Fruit fly (Drosophila melanogaster) whole organism, larva: ENCODE measurements around the gene Uch-L5.

Experiments used
- noc ChIP-seq: fragments of 200-800 bp; sonication (Bioruptor generic); optimal IDR thresholded peaks from 3 replicates; lab custom pipeline; 2019; ENCODE audit warnings: missing biosample characterization, mild to moderate bottlenecking, missing genetic modification characterization, moderate library complexity

The Uch-L5 gene

DNA sequence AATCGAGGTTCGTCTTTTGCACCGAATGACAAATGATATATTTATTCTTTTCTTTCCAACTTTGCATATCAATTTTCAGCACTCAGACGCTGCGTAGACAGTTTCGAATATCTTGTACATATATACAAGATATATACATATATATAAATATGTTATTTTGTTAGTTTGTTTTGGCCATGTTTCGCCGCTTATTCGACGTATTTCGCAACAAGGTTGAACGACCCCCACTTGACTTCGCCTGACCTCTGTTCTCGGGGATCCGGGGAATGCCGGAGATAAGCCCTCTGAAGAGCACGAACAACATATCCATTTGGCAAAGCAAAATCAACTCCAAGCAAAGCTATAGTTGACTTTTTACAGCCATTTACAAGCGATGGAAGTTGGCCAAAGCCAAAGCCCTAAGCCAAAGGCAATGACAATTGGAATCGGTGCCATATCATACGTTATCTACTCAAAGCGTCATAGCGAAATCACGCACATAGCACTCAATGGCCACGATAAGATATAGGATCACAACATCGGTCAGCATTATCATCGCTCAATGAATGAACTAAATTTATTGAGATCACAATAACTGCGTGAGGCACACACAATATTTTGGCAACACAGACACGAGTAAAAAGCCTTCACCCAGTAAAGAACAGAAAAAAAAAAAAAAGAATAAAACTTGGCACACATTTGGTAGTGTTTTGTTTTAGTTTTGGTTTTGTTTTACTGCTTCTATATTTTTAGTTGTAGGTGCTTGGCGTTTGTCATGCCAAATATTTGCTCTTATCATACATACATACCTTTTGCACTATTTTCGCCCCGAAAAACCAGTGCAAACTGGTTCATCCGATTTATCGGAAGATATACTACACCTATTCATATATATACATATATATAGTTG, 23.4 kb upstream of the Uch-L5 start:
- TF ChIP-seq noc: peak; percentile 51

DNA sequence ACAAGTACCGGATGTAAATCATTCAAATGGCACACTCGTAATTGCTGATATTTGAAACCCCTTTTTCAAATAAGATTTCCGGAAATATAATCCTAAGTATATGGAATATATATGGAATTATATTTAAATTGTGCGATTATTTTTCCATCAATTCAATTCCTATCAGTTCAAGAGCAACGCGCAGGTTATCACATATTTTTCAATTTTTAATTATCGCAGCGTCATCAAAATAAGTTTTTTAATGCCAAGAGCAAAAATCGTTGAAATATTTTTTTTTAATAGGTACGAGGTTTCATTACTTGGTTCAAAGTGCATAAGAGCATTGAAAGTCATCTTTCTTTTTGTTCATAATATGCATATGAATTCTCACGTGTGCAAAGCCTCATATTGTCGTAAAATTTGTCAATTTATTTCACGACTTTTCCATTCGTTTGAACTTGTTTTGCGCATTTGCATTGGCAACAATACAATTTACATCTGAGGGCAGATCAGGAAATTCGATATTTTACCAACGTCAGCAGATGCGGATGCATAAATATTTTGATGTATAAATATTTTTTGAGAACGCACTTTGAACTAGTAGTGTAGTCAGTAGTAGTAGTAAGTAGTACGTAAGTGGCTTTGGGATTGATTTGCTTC, 21.3 kb upstream of the Uch-L5 start:
- peak; percentile 7 for TF ChIP-seq noc

DNA sequence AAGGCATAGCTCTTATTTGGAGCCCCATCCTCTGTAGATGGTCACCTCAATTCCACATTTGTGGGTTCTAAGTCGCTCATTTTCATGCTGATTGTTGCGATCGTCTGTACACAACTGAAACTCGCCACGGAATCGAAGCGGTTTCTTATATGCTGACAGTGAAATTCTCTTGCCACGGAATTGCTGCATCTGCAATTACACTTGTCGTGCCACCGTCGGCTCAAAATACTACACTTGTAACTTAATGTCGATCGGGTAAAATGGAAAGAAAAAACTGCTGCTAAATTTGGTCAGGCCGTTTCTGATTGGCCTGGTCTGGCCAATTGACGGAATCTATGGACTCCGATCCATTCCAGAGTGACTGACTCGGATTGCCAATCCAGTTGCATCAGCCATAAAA, 20.5 kb upstream of the Uch-L5 start:
- no peak for TF ChIP-seq noc

DNA sequence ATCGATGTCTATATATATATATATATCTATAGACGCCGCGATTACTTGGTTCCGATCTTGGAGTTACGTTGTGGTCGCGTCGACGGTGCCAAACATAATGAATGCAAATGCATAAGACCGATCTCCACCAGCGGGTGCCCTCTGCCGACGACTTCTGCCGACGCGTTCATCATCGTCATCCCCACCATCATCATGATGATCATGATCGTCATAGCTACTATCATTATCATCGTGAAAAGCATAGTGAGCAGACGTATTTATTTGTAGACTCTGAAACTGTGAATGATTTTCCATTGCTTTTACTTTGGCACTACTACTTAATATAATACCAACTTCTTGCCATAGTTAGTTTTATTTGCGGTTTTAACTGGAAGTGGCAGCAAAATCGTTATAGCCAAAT, 15.3 kb upstream of the Uch-L5 start, which contains the start of gene CG32037:
Gene CG32037 (minus strand): TSS at position 101 of the 400 bp plus-strand sequence.
- no peak for TF ChIP-seq noc

DNA sequence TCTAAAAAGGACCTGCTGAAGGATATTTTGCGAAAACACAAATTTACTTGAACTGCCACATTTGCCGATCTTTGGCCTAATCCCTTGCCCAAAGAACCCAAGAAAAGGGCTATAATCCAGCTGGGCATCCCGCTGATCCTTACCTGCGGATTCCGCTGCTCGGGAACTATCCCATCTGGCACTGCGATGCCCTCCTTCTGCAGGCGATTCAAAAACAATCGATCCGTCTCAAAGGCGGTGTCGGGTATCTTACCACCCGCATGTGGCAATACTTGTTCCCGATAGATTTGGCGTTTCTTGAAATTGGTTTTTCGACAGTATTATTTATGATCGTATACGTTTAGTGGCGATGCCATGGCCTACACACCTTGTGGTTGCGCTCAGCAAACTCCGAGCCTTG, 14.6 kb upstream of the Uch-L5 start:
- TF ChIP-seq noc: no peak

DNA sequence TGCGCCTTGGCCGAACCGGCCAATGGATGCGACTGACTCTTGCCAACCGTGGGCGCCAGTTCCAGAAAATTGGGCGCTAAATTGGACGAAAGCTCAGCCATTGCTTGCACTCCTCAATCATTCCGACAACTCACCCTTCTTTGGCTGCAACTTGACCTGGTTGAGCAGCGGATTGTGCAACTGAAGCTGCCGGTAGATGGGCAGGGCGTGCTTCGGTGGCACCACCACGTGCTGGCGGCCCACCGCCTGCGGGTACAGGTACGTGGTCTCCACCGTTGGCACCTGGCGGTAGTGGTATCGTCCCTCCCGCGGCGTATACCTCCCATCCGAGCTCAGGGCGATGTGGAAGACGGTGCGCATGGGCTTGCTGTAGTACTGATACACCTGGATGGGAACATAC, 13.7 kb upstream of the Uch-L5 start:
- no peak for TF ChIP-seq noc

DNA sequence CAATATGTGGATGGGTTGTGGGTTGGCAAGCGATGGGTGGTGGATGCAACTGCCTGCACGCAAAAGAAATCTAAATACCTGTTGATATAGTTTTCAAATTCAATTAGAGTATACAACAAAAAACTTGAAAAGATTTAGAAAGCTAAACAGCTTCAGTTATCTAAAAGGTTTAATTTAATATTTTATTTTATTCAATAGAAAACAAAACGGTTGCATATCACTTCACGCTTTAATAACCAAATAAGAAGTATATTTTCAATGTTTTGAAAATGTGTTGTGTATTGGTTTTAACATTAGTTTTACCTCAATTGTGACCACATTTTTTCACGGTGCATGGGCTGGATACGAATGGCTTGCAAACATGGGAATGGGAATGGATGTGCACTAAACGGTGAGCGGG, 12.9 kb upstream of the Uch-L5 start:
- TF ChIP-seq noc: no peak

DNA sequence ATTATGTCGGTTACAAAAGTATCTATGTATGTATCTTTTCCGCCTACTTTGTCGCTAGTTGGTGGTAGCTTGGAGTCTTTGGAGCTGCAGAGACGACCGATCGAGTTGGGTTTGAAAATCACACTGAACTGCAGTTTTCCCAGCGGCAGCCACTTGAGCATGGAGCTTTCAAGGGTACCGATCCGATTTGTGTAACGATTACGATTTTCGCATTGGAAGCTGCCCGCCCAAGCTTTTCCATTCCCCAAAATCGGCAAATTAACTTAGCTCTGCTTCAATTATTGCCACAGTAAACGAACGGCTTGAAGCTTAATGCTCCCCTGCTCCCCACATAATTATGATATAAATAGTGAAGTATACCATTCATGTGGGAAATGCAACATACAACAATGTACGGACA, 12.4 kb upstream of the Uch-L5 start, which contains the start of gene CG32036:
Gene CG32036 (minus strand): TSS at position 101 of the 400 bp plus-strand sequence.
- no peak for TF ChIP-seq noc

DNA sequence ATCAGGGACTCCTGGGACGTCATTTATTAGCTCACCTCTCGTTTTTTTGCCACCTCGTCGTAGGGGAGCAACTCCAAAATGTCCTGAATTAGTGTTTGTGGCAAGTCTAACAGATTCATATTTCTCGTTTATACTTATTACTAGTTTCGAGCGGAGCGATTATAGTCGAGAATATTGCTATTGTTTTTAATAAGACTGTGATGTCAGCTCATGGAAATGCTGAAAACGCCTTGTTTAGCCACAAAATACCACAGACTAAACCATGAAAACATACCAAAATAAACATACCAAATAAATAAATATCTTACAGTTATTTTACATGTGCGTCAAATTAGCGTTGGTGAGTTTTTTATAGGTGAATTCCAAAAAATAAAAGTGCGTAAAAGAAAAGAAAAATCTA, 10.8 kb upstream of the Uch-L5 start, which contains the start of gene pall:
Gene pall (minus strand): TSS at position 205 of the 400 bp plus-strand sequence.
- no peak for TF ChIP-seq noc

DNA sequence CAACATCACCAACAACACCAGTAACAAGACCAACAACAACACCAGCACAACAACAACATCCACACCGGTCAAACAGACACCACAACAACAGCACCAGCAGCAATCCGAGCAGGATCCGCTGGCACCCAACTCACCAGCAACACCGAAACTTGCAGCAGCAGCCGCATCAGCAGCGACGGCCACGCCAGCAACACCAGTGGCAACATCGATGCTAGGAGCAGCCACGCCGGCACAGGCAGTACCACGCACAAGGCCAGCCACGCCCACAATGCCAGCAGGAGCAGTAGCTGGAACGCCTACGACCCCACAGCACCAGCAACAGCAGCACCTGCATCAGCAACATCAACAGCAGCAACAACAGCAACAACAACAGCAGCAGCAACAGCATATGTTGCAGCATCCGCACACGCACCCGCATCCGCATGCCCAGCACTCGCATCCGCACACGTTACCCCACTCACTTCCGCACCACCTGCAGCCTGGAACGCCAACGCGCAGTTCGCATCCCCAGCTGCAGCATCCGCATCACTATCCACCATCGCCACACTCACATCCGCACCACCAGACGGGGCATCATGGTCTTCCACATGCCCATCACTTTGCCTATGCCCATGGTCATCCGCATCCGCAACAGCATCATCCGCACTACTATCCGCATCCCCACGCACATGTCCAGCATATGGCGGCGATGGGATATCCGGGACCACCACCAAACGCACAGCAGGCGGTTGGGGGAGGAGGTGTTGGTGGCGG, 5.4 kb downstream of the Uch-L5 start:
- no peak for TF ChIP-seq noc

DNA sequence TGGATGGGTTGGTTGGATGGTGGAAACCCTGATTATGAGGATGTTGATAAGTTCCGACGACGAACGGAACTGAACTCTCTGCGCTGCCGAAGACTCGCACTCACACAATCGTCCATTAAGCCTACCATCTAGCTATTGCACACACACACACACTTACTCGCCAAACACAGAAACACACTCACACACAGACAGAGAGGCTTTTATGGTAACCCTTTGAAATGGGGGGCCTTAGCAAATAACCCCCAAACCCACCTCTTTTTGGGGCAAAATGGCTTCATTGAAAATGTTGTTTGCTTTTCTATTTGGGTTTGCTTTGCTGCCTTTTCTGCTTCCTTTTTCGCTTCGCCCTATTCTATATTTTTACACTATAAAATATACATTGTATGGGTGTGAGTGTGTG, 7.7 kb downstream of the Uch-L5 start:
- TF ChIP-seq noc: no peak

DNA sequence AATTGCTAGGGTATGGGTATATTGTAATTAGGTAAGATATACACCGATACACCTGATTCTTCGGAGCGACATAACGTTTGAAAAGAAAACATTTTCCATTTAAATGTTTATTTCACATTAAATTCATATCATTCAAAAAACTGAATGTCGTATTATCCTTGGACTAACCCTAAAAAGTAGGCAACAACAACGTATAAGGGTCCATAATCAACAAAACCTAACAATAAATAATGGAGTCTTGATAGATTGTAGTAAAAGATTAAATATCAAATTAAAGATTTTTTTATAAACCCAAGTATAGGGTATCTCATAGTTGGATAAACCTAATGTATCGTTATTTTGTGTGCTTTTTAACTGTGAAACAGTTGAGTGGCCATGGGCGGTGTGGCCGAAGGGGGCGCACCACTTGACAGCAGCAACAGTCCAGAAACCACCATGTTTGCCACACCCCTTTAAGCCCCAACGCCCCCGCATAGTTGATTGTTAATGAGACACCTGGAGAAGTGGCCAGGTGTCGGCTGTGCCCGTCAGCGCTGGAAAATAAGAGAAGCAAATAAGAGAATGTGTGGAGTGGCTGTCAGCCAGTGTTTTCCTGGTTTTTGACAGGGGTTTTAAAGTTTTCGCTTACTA, 8.4 kb downstream of the Uch-L5 start:
- peak; percentile 22 for TF ChIP-seq noc

DNA sequence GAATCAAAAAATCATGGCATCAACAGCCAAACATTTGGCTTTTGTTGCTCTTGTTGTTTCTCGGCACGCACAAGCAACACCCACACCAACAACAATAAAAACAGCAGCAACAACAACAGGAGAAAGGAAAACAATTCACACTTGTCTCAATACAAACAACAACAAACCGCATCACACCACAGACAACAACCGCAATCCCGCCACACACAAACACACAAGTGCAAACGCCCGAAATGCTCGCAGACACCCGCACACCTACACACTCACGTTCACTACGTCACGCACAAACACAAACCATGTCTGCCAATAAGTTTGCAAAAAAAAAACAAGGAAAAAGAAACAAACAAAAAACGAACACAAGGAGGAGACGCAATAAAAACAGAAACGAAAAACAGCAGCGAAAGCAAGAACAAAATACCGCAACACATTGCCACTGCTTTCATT, 9.0 kb downstream of the Uch-L5 start:
- TF ChIP-seq noc: no peak

DNA sequence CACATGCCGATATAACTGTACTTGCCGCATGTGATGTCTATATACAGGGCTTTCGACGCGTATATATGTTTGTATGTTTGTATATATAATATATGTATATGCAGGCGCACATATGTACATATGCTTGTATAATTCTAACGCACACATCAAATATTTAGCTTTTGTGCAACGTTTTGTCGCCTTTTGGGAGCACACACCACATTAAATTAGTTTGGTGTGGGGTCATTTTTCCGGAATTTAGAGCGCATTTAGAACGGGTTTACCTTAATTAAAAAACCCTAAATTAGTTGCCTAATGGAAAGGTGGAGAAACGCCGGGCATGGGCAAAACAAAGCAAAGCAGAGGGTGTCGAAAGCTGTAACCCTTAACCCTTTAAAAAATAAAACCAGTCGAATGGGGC, 9.5 kb downstream of the Uch-L5 start:
- no peak for TF ChIP-seq noc

DNA sequence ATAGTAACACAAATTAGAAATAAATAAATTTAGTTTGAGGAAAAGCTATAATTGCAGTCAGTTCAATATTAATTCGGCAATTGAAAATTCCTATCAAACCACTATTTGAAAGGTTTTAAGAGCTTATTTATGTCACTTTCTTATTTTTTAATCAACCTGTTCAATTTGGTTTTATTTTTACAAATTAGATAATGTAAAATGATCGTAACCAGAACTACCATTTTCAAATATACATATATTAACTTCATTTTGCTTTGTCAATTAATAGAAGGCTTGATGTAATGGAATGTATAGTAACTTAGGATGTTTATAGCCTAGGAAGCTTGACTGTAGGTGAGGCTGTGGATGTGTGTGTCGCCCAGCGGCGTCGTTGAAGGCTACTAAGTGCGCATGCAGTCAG, 10.2 kb downstream of the Uch-L5 start:
- peak; percentile 1 for TF ChIP-seq noc

DNA sequence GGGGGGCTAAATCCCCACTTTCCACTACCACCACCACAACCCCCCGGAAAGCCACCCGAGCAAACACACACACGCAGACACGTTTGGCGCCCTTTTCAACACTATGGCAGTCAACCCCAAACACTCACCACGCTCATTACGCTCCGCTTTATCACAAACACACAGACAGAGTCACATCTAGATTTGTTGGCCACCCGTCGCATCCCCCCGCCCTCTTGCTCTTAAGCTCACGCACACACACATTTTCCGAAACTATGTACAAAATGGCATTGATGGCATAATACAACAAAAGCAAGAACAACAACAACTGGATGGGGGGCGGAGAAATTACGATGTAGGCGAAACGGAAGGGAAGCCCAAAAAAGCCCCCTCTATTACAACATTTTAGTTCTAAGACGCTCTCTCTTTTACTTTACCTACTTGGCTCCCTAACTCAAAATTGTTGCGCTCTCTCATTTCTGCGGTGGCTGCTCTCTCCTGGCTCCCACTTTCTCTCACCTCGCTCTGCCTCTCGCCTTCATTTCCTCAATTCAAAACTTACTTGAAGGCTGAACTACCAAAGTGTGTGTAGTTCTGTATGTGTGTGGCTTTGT, 11.0 kb downstream of the Uch-L5 start:
- TF ChIP-seq noc: no peak
